Fruit fly (Drosophila melanogaster): Measurements from ENCODE around the gene CG8927.

CG8927 gene

dm6 chr3R:16221359-16222299 is 40.8 kb downstream of the CG8927 start (continued):
- TF ChIP-seq Hmx (GFP tag; optimal IDR thresholded peaks at IDR 0.05): peak; percentile 14
- TF ChIP-seq Bgb (GFP tag; IDR thresholded peaks at IDR 0.05; ENCODE audit: partially characterized antibody): peak; percentile 29; the same call in 1 of the 2 replicates
- no peak for TF ChIP-seq cad (GFP tag; optimal IDR thresholded peaks at IDR 0.05)
- no peak for TF ChIP-seq bowl (GFP tag; IDR thresholded peaks at IDR 0.05)
- peak; percentile 78 for TF ChIP-seq CG18764 (GFP tag; optimal IDR thresholded peaks at IDR 0.05)
- TF ChIP-seq aop (GFP tag; IDR thresholded peaks at IDR 0.05): peak; percentile 33; the same call in 1 of the 2 replicates
- peak; percentile 81 for TF ChIP-seq row (GFP tag; IDR thresholded peaks at IDR 0.05)
- no peak for TF ChIP-seq h (optimal IDR thresholded peaks at IDR 0.05)
- peak; percentile 19 for TF ChIP-seq CG1603 (tag; optimal IDR thresholded peaks at IDR 0.05)
- peak; percentile 48 for TF ChIP-seq Max (GFP tag; optimal IDR thresholded peaks at IDR 0.05)
- no peak for TF ChIP-seq Sry-δ (GFP tag; optimal IDR thresholded peaks at IDR 0.05)
- TF ChIP-seq Side (GFP tag; optimal IDR thresholded peaks at IDR 0.05): no peak
- 0 out of 2 replicates have a peak, but pooled peaks have one; percentile 25 for TF ChIP-seq unc-4 (GFP tag; IDR thresholded peaks at IDR 0.05; ENCODE audit: partially characterized antibody)
- peak; percentile 68; the same call in 1 of the 2 replicates for TF ChIP-seq ranshi (GFP tag; IDR thresholded peaks at IDR 0.05)
- peak; percentile 76 for TF ChIP-seq CG11695 (GFP tag; IDR thresholded peaks at IDR 0.05)
- peak; percentile 88 for TF ChIP-seq HHEX (GFP tag; optimal IDR thresholded peaks at IDR 0.05)
- TF ChIP-seq hth (optimal IDR thresholded peaks at IDR 0.05): no peak
- peak; percentile 52 for TF ChIP-seq gcm2 (GFP tag; optimal IDR thresholded peaks at IDR 0.05)
- TF ChIP-seq Ptx1 (GFP tag; IDR thresholded peaks at IDR 0.05): peak; percentile 80
- peak; percentile 21 for TF ChIP-seq Med (GFP tag)
- TF ChIP-seq Ets65A (GFP tag): peak; percentile 94
- peak; percentile 66 for TF ChIP-seq CG9817 (tag; optimal IDR thresholded peaks at IDR 0.05)
- no peak; the same call in 1 of the 2 replicates for TF ChIP-seq Dip2 (GFP tag; IDR thresholded peaks at IDR 0.05)
- peak; percentile 96 for TF ChIP-seq CG1233 (GFP tag; optimal IDR thresholded peaks at IDR 0.05)
- TF ChIP-seq Pdp1 (GFP tag; optimal IDR thresholded peaks at IDR 0.05): peak in 1 of 2 experiments; percentile 55
- TF ChIP-seq Usf (GFP tag; optimal IDR thresholded peaks at IDR 0.05): peak; percentile 93
- TF ChIP-seq CG11085 (GFP tag; IDR thresholded peaks at IDR 0.05): 0 out of 2 replicates have a peak, but pooled peaks have one; percentile 6
- peak; percentile 94 for TF ChIP-seq abd-A (tag; optimal IDR thresholded peaks at IDR 0.05)
- peak; percentile 95 for TF ChIP-seq CG30403 (GFP tag; optimal IDR thresholded peaks at IDR 0.05)
- peak; percentile 85 for TF ChIP-seq YL-1 (GFP tag; optimal IDR thresholded peaks at IDR 0.05)
- peak; percentile 96 for TF ChIP-seq CG14710 (tag; optimal IDR thresholded peaks at IDR 0.05)
- peak; percentile 72 for TF ChIP-seq slp2 (GFP tag; optimal IDR thresholded peaks at IDR 0.05)
- TF ChIP-seq ac (GFP tag; optimal IDR thresholded peaks at IDR 0.05): peak; percentile 33
- TF ChIP-seq CG6254 (GFP tag; optimal IDR thresholded peaks at IDR 0.05): peak; percentile 66
- TF ChIP-seq CG1529 (GFP tag; optimal IDR thresholded peaks at IDR 0.05): peak; percentile 87
- no peak for TF ChIP-seq dan (GFP tag; IDR thresholded peaks at IDR 0.05)
- peak; percentile 61 for TF ChIP-seq dati (GFP tag; IDR thresholded peaks at IDR 0.05)
- TF ChIP-seq HLH4C (GFP tag; IDR thresholded peaks at IDR 0.05; ENCODE audit: partially characterized antibody): no peak; the same call in 2 of the 3 replicates
- TF ChIP-seq hb (GFP tag; IDR thresholded peaks at IDR 0.05; ENCODE audit: partially characterized antibody): no peak
- peak; percentile 44 for TF ChIP-seq CG32532 (GFP tag; IDR thresholded peaks at IDR 0.05)
- TF ChIP-seq Hr78 (GFP tag; optimal IDR thresholded peaks at IDR 0.05): peak in 1 of 2 experiments; percentile 91
- TF ChIP-seq CG12744 (GFP tag; optimal IDR thresholded peaks at IDR 0.05): no peak
- peak; percentile 67 for TF ChIP-seq CG18011 (GFP tag; optimal IDR thresholded peaks at IDR 0.05)
- TF ChIP-seq CG13123 (GFP tag; optimal IDR thresholded peaks at IDR 0.05): peak; percentile 73
- peak; percentile 87 for TF ChIP-seq mirr (GFP tag; optimal IDR thresholded peaks at IDR 0.05)
- TF ChIP-seq p53 (GFP tag; optimal IDR thresholded peaks at IDR 0.05): no peak
- TF ChIP-seq Doc3 (GFP tag; IDR thresholded peaks at IDR 0.05; ENCODE audit: partially characterized antibody): no peak
- TF ChIP-seq Dek (tag; optimal IDR thresholded peaks at IDR 0.05): peak; percentile 86
